Worm (Caenorhabditis elegans): ENCODE results near the gene C35A5.3.

DNA sequence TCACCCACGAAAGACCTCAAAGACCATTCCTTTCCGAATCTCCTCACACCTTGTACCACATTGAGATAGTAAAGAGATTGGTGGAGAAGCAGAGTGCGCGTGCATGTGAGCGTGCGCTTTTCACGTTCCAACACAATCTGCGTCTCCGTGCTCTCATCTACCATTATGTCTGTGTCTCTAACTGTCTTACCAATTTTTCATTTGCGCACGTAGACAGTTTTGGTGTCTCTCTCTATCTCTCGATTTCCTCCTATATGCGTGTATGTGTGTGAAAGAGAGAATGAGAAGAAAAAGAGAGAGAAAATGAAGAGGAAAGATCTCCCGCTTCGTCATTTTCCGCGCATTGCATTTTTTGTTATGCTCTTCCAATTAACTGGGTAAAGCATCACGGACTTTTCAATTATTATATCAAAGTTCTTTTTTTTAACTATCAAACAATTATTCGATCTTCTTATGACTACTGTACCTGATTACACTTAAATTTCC is 34.5 kb downstream of the C35A5.3 start:
- TF ChIP-seq him-1 (tag; optimal IDR thresholded peaks at IDR 0.05) (peak; percentile 85), W03F9.2 (tag; optimal IDR thresholded peaks at IDR 0.05) (peak; percentile 81), dao-5 (tag; optimal IDR thresholded peaks at IDR 0.05) (no peak)
